Fruit fly (Drosophila melanogaster) whole organism, prepupa: ENCODE results near the gene CG31664.
A peak's percentile ranks its signal among the peaks of the same experiment; 100 is the strongest.

ENCODE experiments used
- Blimp-1 ChIP-seq: fragments of 200-800 bp; sonication (Bioruptor generic); optimal IDR thresholded peaks from 3 replicates; lab custom pipeline; 2017; ENCODE audit warnings: missing biosample characterization, missing genetic modification characterization, mild to moderate bottlenecking, moderate library complexity, missing genetic modification reagents
- CG10669 ChIP-seq: fragments of 200-800 bp; sonication (Bioruptor generic); optimal IDR thresholded peaks from 3 replicates; lab custom pipeline; 2018; ENCODE audit warnings: missing biosample characterization, mild to moderate bottlenecking, missing genetic modification characterization, moderate library complexity
- CG11762 ChIP-seq: fragments of 200-800 bp; sonication (Bioruptor generic); optimal IDR thresholded peaks from 3 replicates; lab custom pipeline; 2016; ENCODE audit warnings: missing biosample characterization, missing genetic modification characterization; ENCODE audit not compliant: insufficient read depth
- CG15336 ChIP-seq: fragments of 200-800 bp; sonication (Bioruptor generic); IDR thresholded peaks from 2 replicates; pipeline ENCODE4 v1.3.6; 2022; ENCODE audit warnings: missing biosample characterization, missing genetic modification characterization
- CG1621 ChIP-seq: fragments of 200-800 bp; sonication (Bioruptor generic); optimal IDR thresholded peaks from 3 replicates; lab custom pipeline; 2018; ENCODE audit warnings: missing biosample characterization, mild to moderate bottlenecking, missing genetic modification characterization
- CG16779 ChIP-seq: fragments of 200-800 bp; sonication (Bioruptor generic); optimal IDR thresholded peaks from 3 replicates; lab custom pipeline; 2017; ENCODE audit warnings: missing biosample characterization, mild to moderate bottlenecking, missing genetic modification characterization
- CG3032 ChIP-seq: fragments of 200-800 bp; optimal IDR thresholded peaks from 2 replicates; lab custom pipeline; 2019; ENCODE audit warnings: missing biosample characterization, mild to moderate bottlenecking, missing genetic modification characterization, moderate library complexity
- CG31627 ChIP-seq: fragments of 200-800 bp; sonication (Bioruptor generic); optimal IDR thresholded peaks from 3 replicates; lab custom pipeline; 2016; ENCODE audit warnings: missing biosample characterization, missing genetic modification characterization
- CG32006 ChIP-seq: fragments of 200-800 bp; sonication (Bioruptor generic); optimal IDR thresholded peaks from 3 replicates; lab custom pipeline; 2017; ENCODE audit warnings: missing biosample characterization, mild to moderate bottlenecking, missing genetic modification characterization
- CG4318 ChIP-seq: fragments of 200-800 bp; sonication (Bioruptor generic); optimal IDR thresholded peaks from 3 replicates; lab custom pipeline; 2017; ENCODE audit warnings: missing biosample characterization, mild to moderate bottlenecking, missing genetic modification characterization
- CG6163 ChIP-seq: fragments of 200-800 bp; sonication (Bioruptor generic); IDR thresholded peaks from 3 replicates; pipeline ENCODE4 v1.3.6; 2022; ENCODE audit warnings: missing biosample characterization, missing genetic modification characterization
- CG6276 ChIP-seq: fragments of 200-800 bp; sonication (Bioruptor generic); optimal IDR thresholded peaks from 2 replicates; lab custom pipeline; 2017; ENCODE audit warnings: missing biosample characterization, mild to moderate bottlenecking, missing genetic modification characterization
- CG6792 ChIP-seq: fragments of 200-800 bp; sonication (Bioruptor generic); optimal IDR thresholded peaks from 3 replicates; lab custom pipeline; 2016; ENCODE audit warnings: missing biosample characterization, missing genetic modification characterization
- CG6808 ChIP-seq: fragments of 200-800 bp; sonication (Bioruptor generic); optimal IDR thresholded peaks from 3 replicates; lab custom pipeline; 2017; ENCODE audit warnings: missing biosample characterization, missing genetic modification characterization, mild to moderate bottlenecking, moderate library complexity, missing genetic modification reagents
- CG8632 ChIP-seq: fragments of 200-800 bp; sonication (Bioruptor generic); optimal IDR thresholded peaks from 3 replicates; lab custom pipeline; 2016; ENCODE audit warnings: missing biosample characterization, missing genetic modification characterization
- Eip75B ChIP-seq: fragments of 200-800 bp; sonication (Bioruptor generic); optimal IDR thresholded peaks from 3 replicates; lab custom pipeline; 2016; ENCODE audit warnings: missing biosample characterization, missing genetic modification characterization
- Ets96B ChIP-seq: fragments of 200-800 bp; optimal IDR thresholded peaks from 2 replicates; lab custom pipeline; 2019; ENCODE audit warnings: missing biosample characterization, mild to moderate bottlenecking, missing genetic modification characterization, moderate library complexity
- Hr38 ChIP-seq: sonication (Bioruptor generic); optimal IDR thresholded peaks from 2 replicates; lab custom pipeline; 2016; ENCODE audit warnings: missing biosample characterization, missing genetic modification characterization
- Hr4 ChIP-seq: fragments of 200-800 bp; sonication (Bioruptor generic); optimal IDR thresholded peaks from 3 replicates; lab custom pipeline; 2016; ENCODE audit warnings: missing biosample characterization, missing genetic modification characterization
- Met ChIP-seq: fragments of 200-800 bp; sonication (Bioruptor generic); optimal IDR thresholded peaks from 3 replicates; lab custom pipeline; 2016; ENCODE audit warnings: missing biosample characterization, missing genetic modification characterization
- OdsH ChIP-seq: fragments of 200-800 bp; sonication (Bioruptor generic); optimal IDR thresholded peaks from 3 replicates; lab custom pipeline; 2016; ENCODE audit warnings: missing biosample characterization, missing genetic modification characterization
- Smox ChIP-seq: fragments of 200-800 bp; sonication (Bioruptor generic); optimal IDR thresholded peaks from 3 replicates; lab custom pipeline; 2016; ENCODE audit warnings: missing biosample characterization, missing genetic modification characterization
- Sox14 ChIP-seq: fragments of 200-800 bp; sonication (Bioruptor generic); optimal IDR thresholded peaks from 3 replicates; lab custom pipeline; 2016; ENCODE audit warnings: missing biosample characterization, missing genetic modification characterization
- Sox15 ChIP-seq: fragments of 200-800 bp; sonication (Bioruptor generic); optimal IDR thresholded peaks from 3 replicates; lab custom pipeline; 2016; ENCODE audit warnings: missing biosample characterization, missing genetic modification characterization
- acj6 ChIP-seq: fragments of 200-800 bp; sonication (Bioruptor generic); optimal IDR thresholded peaks from 3 replicates; lab custom pipeline; 2016; ENCODE audit warnings: missing biosample characterization, missing genetic modification characterization
- cyc ChIP-seq: fragments of 200-800 bp; sonication (Bioruptor generic); optimal IDR thresholded peaks from 3 replicates; lab custom pipeline; 2016; ENCODE audit warnings: missing biosample characterization, missing genetic modification characterization
- dsx ChIP-seq: fragments of 200-800 bp; optimal IDR thresholded peaks from 3 replicates; lab custom pipeline; 2019; ENCODE audit warnings: missing biosample characterization, mild to moderate bottlenecking, missing genetic modification characterization, moderate library complexity; ENCODE audit not compliant: poor library complexity, severe bottlenecking
- eg ChIP-seq: fragments of 200-800 bp; sonication (Bioruptor generic); IDR thresholded peaks from 3 replicates; pipeline ENCODE4 v1.3.6; 2022; ENCODE audit warnings: missing biosample characterization, missing genetic modification characterization
- esn ChIP-seq: fragments of 200-800 bp; sonication (Bioruptor generic); optimal IDR thresholded peaks from 2 replicates; lab custom pipeline; 2016; ENCODE audit warnings: missing biosample characterization, mild to moderate bottlenecking, missing genetic modification characterization, moderate library complexity
- fd59A ChIP-seq: fragments of 200-800 bp; sonication (Bioruptor generic); optimal IDR thresholded peaks from 2 replicates; lab custom pipeline; 2017; ENCODE audit warnings: missing biosample characterization, mild to moderate bottlenecking, missing genetic modification characterization, missing genetic modification reagents
- fd85E ChIP-seq: fragments of 200-800 bp; sonication (Bioruptor generic); optimal IDR thresholded peaks from 3 replicates; lab custom pipeline; 2016; ENCODE audit warnings: missing biosample characterization, missing genetic modification characterization
- fkh ChIP-seq: fragments of 200-800 bp; sonication (Bioruptor generic); optimal IDR thresholded peaks from 3 replicates; lab custom pipeline; 2017; ENCODE audit warnings: missing biosample characterization, mild to moderate bottlenecking, missing genetic modification characterization, moderate library complexity
- pdm3 ChIP-seq: fragments of 200-800 bp; sonication (Bioruptor generic); optimal IDR thresholded peaks from 3 replicates; lab custom pipeline; 2016; ENCODE audit warnings: missing biosample characterization, missing genetic modification characterization
- spab ChIP-seq: fragments of 200-800 bp; sonication (Bioruptor generic); optimal IDR thresholded peaks from 2 replicates; lab custom pipeline; 2017; ENCODE audit warnings: missing biosample characterization, mild to moderate bottlenecking, missing genetic modification characterization, missing genetic modification reagents
- ss ChIP-seq, 2 experiments: fragments of 200-800 bp; sonication (Bioruptor generic); optimal IDR thresholded peaks; 2 replicates in 1 of 2; 3 replicates in 1 of 2; lab custom pipeline; 2017 to 2018; ENCODE audit warnings: mild to moderate bottlenecking in 2 of 2, missing biosample characterization in 2 of 2, missing genetic modification characterization in 2 of 2, moderate library complexity in 1 of 2
- svp ChIP-seq: fragments of 200-800 bp; sonication (Bioruptor generic); peaks from one replicate; lab custom pipeline; 2016; ENCODE audit warnings: missing biosample characterization, missing genetic modification characterization
- topi ChIP-seq: fragments of 200-800 bp; sonication (Bioruptor generic); optimal IDR thresholded peaks from 3 replicates; lab custom pipeline; 2016; ENCODE audit warnings: missing biosample characterization, missing genetic modification characterization

CG31664 gene

DNA sequence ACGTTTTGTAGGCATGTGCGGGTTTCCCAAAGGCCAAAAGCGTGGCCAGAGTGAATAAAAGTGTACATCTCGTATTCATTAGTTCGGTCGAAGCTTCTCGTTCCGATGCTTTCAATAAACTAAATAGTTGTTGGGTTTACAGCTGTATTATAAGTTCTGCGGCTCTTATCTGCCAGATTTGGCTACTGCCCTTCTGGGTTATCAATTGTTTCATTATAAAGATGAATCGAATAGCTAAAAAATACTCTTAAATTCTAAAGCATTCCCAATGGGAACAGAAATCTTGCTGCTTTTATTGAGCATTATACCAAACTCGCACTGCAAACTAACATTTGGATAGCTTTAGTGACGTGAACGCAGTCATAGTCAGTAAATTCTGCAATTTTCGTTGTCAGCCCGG lies at the start of gene CG31664:
Gene CG31664, minus strand, starts transcription at position 101 of the 400 bp plus-strand sequence.
- no peak for TF ChIP-seq CG6163 (GFP tag; lab: Robert Waterston, UW)
- TF ChIP-seq ss (GFP tag; optimal IDR thresholded peaks at IDR 0.05; lab: Kevin White, UChicago), result no peak
- TF ChIP-seq CG3032 (tag; lab: Kevin White, UChicago), result no peak
- no peak for TF ChIP-seq Hr4 (GFP tag; lab: Kevin White, UChicago)
- TF ChIP-seq CG8632 (GFP tag; lab: Kevin White, UChicago), result no peak
- TF ChIP-seq fkh (GFP tag; lab: Kevin White, UChicago), result no peak
- TF ChIP-seq CG32006 (GFP tag; lab: Kevin White, UChicago), result no peak
- TF ChIP-seq CG6808, result no peak
- TF ChIP-seq fd59A, result no peak
- TF ChIP-seq CG15336 (GFP tag; lab: Robert Waterston, UW), result no peak
- TF ChIP-seq esn (GFP tag; lab: Kevin White, UChicago), result no peak
- TF ChIP-seq dsx, result no peak
- TF ChIP-seq eg, result no peak
- no peak for TF ChIP-seq Sox15
- TF ChIP-seq Smox, result no peak
- TF ChIP-seq topi (GFP tag; lab: Kevin White, UChicago), result no peak
- no peak for TF ChIP-seq CG1621 (tag; lab: Kevin White, UChicago)
- no peak for TF ChIP-seq Ets96B (tag; lab: Kevin White, UChicago)
- no peak for TF ChIP-seq spab (GFP tag; lab: Kevin White, UChicago)
- TF ChIP-seq CG10669, result no peak

DNA sequence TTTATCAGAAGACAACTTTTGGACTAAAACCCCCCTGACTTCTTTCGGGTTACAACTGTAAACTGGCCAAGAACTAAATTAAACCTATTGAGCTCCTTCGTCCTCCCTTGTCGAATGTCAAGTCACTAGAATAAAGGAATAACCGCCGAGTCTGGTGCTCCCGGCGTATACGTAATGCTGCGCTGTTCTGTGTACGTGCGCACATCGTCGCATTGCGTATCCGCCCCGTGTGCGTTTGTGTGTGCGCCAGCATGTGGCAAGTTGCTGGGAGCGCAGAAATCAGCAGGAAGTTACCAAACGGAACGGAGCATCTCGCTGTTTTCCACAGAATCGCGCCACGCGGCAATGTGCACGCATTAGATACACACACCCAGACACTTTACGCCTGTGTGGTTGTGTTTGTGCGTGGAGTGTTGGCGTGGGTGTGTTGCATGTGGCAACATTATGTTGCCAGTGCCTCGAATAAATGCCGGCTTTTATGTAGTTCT lies 47.4 kb upstream of the CG31664 start:
- TF ChIP-seq CG6276 (GFP tag; lab: Kevin White, UChicago) (no peak), svp (GFP tag; lab: Kevin White, UChicago) (peak; percentile 20), Eip75B (GFP tag; lab: Kevin White, UChicago) (no peak), Smox (no peak)

DNA sequence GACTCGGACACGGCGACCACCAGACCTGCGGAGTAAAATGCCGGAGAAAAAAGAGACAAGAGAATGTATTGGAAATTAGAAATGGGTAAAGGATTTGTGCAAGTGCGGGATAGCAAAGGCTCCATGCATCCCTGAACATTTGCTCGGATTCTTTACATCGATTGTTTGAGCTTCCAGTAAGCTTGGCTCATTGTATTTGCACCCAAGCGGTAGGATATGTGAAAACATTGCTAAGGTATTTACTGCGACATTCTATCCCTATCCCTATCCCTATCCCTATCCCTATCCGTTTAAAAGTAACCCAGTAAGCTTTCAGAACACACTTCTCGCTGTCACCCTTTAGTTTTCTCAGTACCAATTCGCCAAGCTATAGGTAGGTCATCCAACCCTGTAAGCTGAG lies 43.2 kb upstream of the CG31664 start, which contains the start of gene CG7295:
Gene CG7295, plus strand, starts transcription at position 301 of the 400 bp plus-strand sequence.
- TF ChIP-seq pdm3 (GFP tag; lab: Kevin White, UChicago) (no peak), cyc (GFP tag; lab: Kevin White, UChicago) (no peak), Blimp-1 (GFP tag; lab: Kevin White, UChicago) (no peak), OdsH (GFP tag; lab: Kevin White, UChicago) (no peak), Met (no peak), acj6 (GFP tag; lab: Kevin White, UChicago) (no peak), Smox (no peak), CG6792 (GFP tag; lab: Kevin White, UChicago) (no peak), CG11762 (GFP tag; lab: Kevin White, UChicago) (no peak), CG6163 (GFP tag; lab: Robert Waterston, UW) (no peak), svp (GFP tag; lab: Kevin White, UChicago) (no peak), CG16779 (tag; lab: Kevin White, UChicago) (no peak), CG31627 (GFP tag; lab: Kevin White, UChicago) (no peak), fd85E (GFP tag; lab: Kevin White, UChicago) (no peak), Sox14 (GFP tag; lab: Kevin White, UChicago) (no peak), ss (GFP tag; optimal IDR thresholded peaks at IDR 0.05; lab: Kevin White, UChicago) (no peak), CG1621 (tag; lab: Kevin White, UChicago) (no peak), CG4318 (GFP tag; lab: Kevin White, UChicago) (no peak), Hr38 (GFP tag; lab: Kevin White, UChicago) (no peak)
